Fruit fly (Drosophila melanogaster) whole organism, prepupa: ENCODE data around the gene Hibch.
A peak's percentile ranks its signal among the peaks of the same experiment; 100 is the strongest.

Source experiments
- Blimp-1 ChIP-seq: fragments of 200-800 bp; sonication (Bioruptor generic); optimal IDR thresholded peaks from 3 replicates; lab custom pipeline; 2017; ENCODE audit warnings: missing biosample characterization, missing genetic modification characterization, mild to moderate bottlenecking, moderate library complexity, missing genetic modification reagents
- CG10631 ChIP-seq: fragments of 200-800 bp; sonication (Bioruptor generic); optimal IDR thresholded peaks from 2 replicates; lab custom pipeline; 2016; ENCODE audit warnings: missing biosample characterization, missing genetic modification characterization
- CG10669 ChIP-seq: fragments of 200-800 bp; sonication (Bioruptor generic); optimal IDR thresholded peaks from 3 replicates; lab custom pipeline; 2018; ENCODE audit warnings: missing biosample characterization, mild to moderate bottlenecking, missing genetic modification characterization, moderate library complexity
- CG11762 ChIP-seq: fragments of 200-800 bp; sonication (Bioruptor generic); optimal IDR thresholded peaks from 3 replicates; lab custom pipeline; 2016; ENCODE audit warnings: missing biosample characterization, missing genetic modification characterization; ENCODE audit not compliant: insufficient read depth
- CG11902 ChIP-seq: fragments of 200-800 bp; sonication (Bioruptor generic); optimal IDR thresholded peaks from 3 replicates; lab custom pipeline; 2016; ENCODE audit warnings: missing biosample characterization, missing genetic modification characterization
- CG15336 ChIP-seq: fragments of 200-800 bp; sonication (Bioruptor generic); IDR thresholded peaks from 2 replicates; pipeline ENCODE4 v1.3.6; 2022; ENCODE audit warnings: missing biosample characterization, missing genetic modification characterization
- CG16779 ChIP-seq: fragments of 200-800 bp; sonication (Bioruptor generic); optimal IDR thresholded peaks from 3 replicates; lab custom pipeline; 2017; ENCODE audit warnings: missing biosample characterization, mild to moderate bottlenecking, missing genetic modification characterization
- CG32006 ChIP-seq: fragments of 200-800 bp; sonication (Bioruptor generic); optimal IDR thresholded peaks from 3 replicates; lab custom pipeline; 2017; ENCODE audit warnings: missing biosample characterization, mild to moderate bottlenecking, missing genetic modification characterization
- CG6163 ChIP-seq: fragments of 200-800 bp; sonication (Bioruptor generic); IDR thresholded peaks from 3 replicates; pipeline ENCODE4 v1.3.6; 2022; ENCODE audit warnings: missing biosample characterization, missing genetic modification characterization
- CG6276 ChIP-seq: fragments of 200-800 bp; sonication (Bioruptor generic); optimal IDR thresholded peaks from 2 replicates; lab custom pipeline; 2017; ENCODE audit warnings: missing biosample characterization, mild to moderate bottlenecking, missing genetic modification characterization
- CG6792 ChIP-seq: fragments of 200-800 bp; sonication (Bioruptor generic); optimal IDR thresholded peaks from 3 replicates; lab custom pipeline; 2016; ENCODE audit warnings: missing biosample characterization, missing genetic modification characterization
- CG6808 ChIP-seq: fragments of 200-800 bp; sonication (Bioruptor generic); optimal IDR thresholded peaks from 3 replicates; lab custom pipeline; 2017; ENCODE audit warnings: missing biosample characterization, missing genetic modification characterization, mild to moderate bottlenecking, moderate library complexity, missing genetic modification reagents
- CG6854 ChIP-seq: fragments of 200-800 bp; sonication (Bioruptor generic); optimal IDR thresholded peaks from 2 replicates; lab custom pipeline; 2017; ENCODE audit warnings: missing biosample characterization, mild to moderate bottlenecking, missing genetic modification characterization
- CG7368 ChIP-seq: fragments of 200-800 bp; sonication (Bioruptor generic); optimal IDR thresholded peaks from 3 replicates; lab custom pipeline; 2016; ENCODE audit warnings: missing biosample characterization, missing genetic modification characterization
- CG8119 ChIP-seq: fragments of 200-800 bp; sonication (Bioruptor generic); IDR thresholded peaks from 3 replicates; pipeline ENCODE4 v1.3.6; 2022; ENCODE audit warnings: missing biosample characterization, missing genetic modification characterization
- CG8319 ChIP-seq: fragments of 200-800 bp; sonication (Bioruptor generic); optimal IDR thresholded peaks from 3 replicates; lab custom pipeline; 2016; ENCODE audit warnings: missing biosample characterization, missing genetic modification characterization
- Eip75B ChIP-seq: fragments of 200-800 bp; sonication (Bioruptor generic); optimal IDR thresholded peaks from 3 replicates; lab custom pipeline; 2016; ENCODE audit warnings: missing biosample characterization, missing genetic modification characterization
- Eip78C ChIP-seq: fragments of 200-800 bp; sonication (Bioruptor generic); peaks from one replicate; lab custom pipeline; 2016; ENCODE audit warnings: missing biosample characterization, missing genetic modification characterization
- Eip93F ChIP-seq: fragments of 200-800 bp; sonication (Bioruptor generic); optimal IDR thresholded peaks from 2 replicates; lab custom pipeline; 2016; ENCODE audit warnings: missing biosample characterization, mild to moderate bottlenecking, missing genetic modification characterization
- Ets21C ChIP-seq: fragments of 200-800 bp; sonication (Bioruptor generic); optimal IDR thresholded peaks from 3 replicates; lab custom pipeline; 2016; ENCODE audit warnings: missing biosample characterization, missing genetic modification characterization
- Ets96B ChIP-seq: fragments of 200-800 bp; optimal IDR thresholded peaks from 2 replicates; lab custom pipeline; 2019; ENCODE audit warnings: missing biosample characterization, mild to moderate bottlenecking, missing genetic modification characterization, moderate library complexity
- Gug ChIP-seq: fragments of 200-800 bp; sonication (Bioruptor generic); IDR thresholded peaks from 2 replicates; pipeline ENCODE4 v1.3.6; 2022; ENCODE audit warnings: missing biosample characterization, missing genetic modification characterization
- Hr38 ChIP-seq: sonication (Bioruptor generic); optimal IDR thresholded peaks from 2 replicates; lab custom pipeline; 2016; ENCODE audit warnings: missing biosample characterization, missing genetic modification characterization
- Hr39 ChIP-seq: fragments of 200-800 bp; sonication (Bioruptor generic); optimal IDR thresholded peaks from 2 replicates; lab custom pipeline; 2016; ENCODE audit warnings: missing biosample characterization, missing genetic modification characterization
- Hr4 ChIP-seq: fragments of 200-800 bp; sonication (Bioruptor generic); optimal IDR thresholded peaks from 3 replicates; lab custom pipeline; 2016; ENCODE audit warnings: missing biosample characterization, missing genetic modification characterization
- Lpt ChIP-seq: fragments of 200-800 bp; sonication (Bioruptor generic); optimal IDR thresholded peaks from 3 replicates; lab custom pipeline; 2016; ENCODE audit warnings: missing biosample characterization, missing genetic modification characterization
- Met ChIP-seq: fragments of 200-800 bp; sonication (Bioruptor generic); optimal IDR thresholded peaks from 3 replicates; lab custom pipeline; 2016; ENCODE audit warnings: missing biosample characterization, missing genetic modification characterization
- OdsH ChIP-seq: fragments of 200-800 bp; sonication (Bioruptor generic); optimal IDR thresholded peaks from 3 replicates; lab custom pipeline; 2016; ENCODE audit warnings: missing biosample characterization, missing genetic modification characterization
- Smox ChIP-seq: fragments of 200-800 bp; sonication (Bioruptor generic); optimal IDR thresholded peaks from 3 replicates; lab custom pipeline; 2016; ENCODE audit warnings: missing biosample characterization, missing genetic modification characterization
- Sox102F ChIP-seq: fragments of 200-800 bp; sonication (Bioruptor generic); optimal IDR thresholded peaks from 2 replicates; lab custom pipeline; 2016; ENCODE audit warnings: missing biosample characterization, mild to moderate bottlenecking, missing genetic modification characterization
- Sox14 ChIP-seq: fragments of 200-800 bp; sonication (Bioruptor generic); optimal IDR thresholded peaks from 3 replicates; lab custom pipeline; 2016; ENCODE audit warnings: missing biosample characterization, missing genetic modification characterization
- Sox15 ChIP-seq: fragments of 200-800 bp; sonication (Bioruptor generic); optimal IDR thresholded peaks from 3 replicates; lab custom pipeline; 2016; ENCODE audit warnings: missing biosample characterization, missing genetic modification characterization
- achi ChIP-seq: fragments of 200-800 bp; sonication (Bioruptor generic); optimal IDR thresholded peaks from 3 replicates; lab custom pipeline; 2016; ENCODE audit warnings: missing biosample characterization, missing genetic modification characterization
- acj6 ChIP-seq: fragments of 200-800 bp; sonication (Bioruptor generic); optimal IDR thresholded peaks from 3 replicates; lab custom pipeline; 2016; ENCODE audit warnings: missing biosample characterization, missing genetic modification characterization
- cyc ChIP-seq: fragments of 200-800 bp; sonication (Bioruptor generic); optimal IDR thresholded peaks from 3 replicates; lab custom pipeline; 2016; ENCODE audit warnings: missing biosample characterization, missing genetic modification characterization
- dsx ChIP-seq: fragments of 200-800 bp; optimal IDR thresholded peaks from 3 replicates; lab custom pipeline; 2019; ENCODE audit warnings: missing biosample characterization, mild to moderate bottlenecking, missing genetic modification characterization, moderate library complexity; ENCODE audit not compliant: poor library complexity, severe bottlenecking
- eg ChIP-seq: fragments of 200-800 bp; sonication (Bioruptor generic); IDR thresholded peaks from 3 replicates; pipeline ENCODE4 v1.3.6; 2022; ENCODE audit warnings: missing biosample characterization, missing genetic modification characterization
- esn ChIP-seq: fragments of 200-800 bp; sonication (Bioruptor generic); optimal IDR thresholded peaks from 2 replicates; lab custom pipeline; 2016; ENCODE audit warnings: missing biosample characterization, mild to moderate bottlenecking, missing genetic modification characterization, moderate library complexity
- fd59A ChIP-seq: fragments of 200-800 bp; sonication (Bioruptor generic); optimal IDR thresholded peaks from 2 replicates; lab custom pipeline; 2017; ENCODE audit warnings: missing biosample characterization, mild to moderate bottlenecking, missing genetic modification characterization, missing genetic modification reagents
- fd85E ChIP-seq: fragments of 200-800 bp; sonication (Bioruptor generic); optimal IDR thresholded peaks from 3 replicates; lab custom pipeline; 2016; ENCODE audit warnings: missing biosample characterization, missing genetic modification characterization
- fkh ChIP-seq: fragments of 200-800 bp; sonication (Bioruptor generic); optimal IDR thresholded peaks from 3 replicates; lab custom pipeline; 2017; ENCODE audit warnings: missing biosample characterization, mild to moderate bottlenecking, missing genetic modification characterization, moderate library complexity
- lz ChIP-seq: fragments of 200-800 bp; sonication (Bioruptor generic); optimal IDR thresholded peaks from 3 replicates; lab custom pipeline; 2016; ENCODE audit warnings: missing biosample characterization, missing genetic modification characterization
- net ChIP-seq: fragments of 200-800 bp; sonication (Bioruptor generic); optimal IDR thresholded peaks from 3 replicates; lab custom pipeline; 2016; ENCODE audit warnings: missing biosample characterization, missing genetic modification characterization
- pdm3 ChIP-seq: fragments of 200-800 bp; sonication (Bioruptor generic); optimal IDR thresholded peaks from 3 replicates; lab custom pipeline; 2016; ENCODE audit warnings: missing biosample characterization, missing genetic modification characterization
- salr ChIP-seq, 2 experiments: fragments of 200-800 bp; sonication (Bioruptor generic); optimal IDR thresholded peaks; 3 replicates each; lab custom pipeline; 2016 to 2018; ENCODE audit warnings: missing biosample characterization in 2 of 2, missing genetic modification characterization in 2 of 2, mild to moderate bottlenecking in 1 of 2
- spab ChIP-seq: fragments of 200-800 bp; sonication (Bioruptor generic); optimal IDR thresholded peaks from 2 replicates; lab custom pipeline; 2017; ENCODE audit warnings: missing biosample characterization, mild to moderate bottlenecking, missing genetic modification characterization, missing genetic modification reagents
- svp ChIP-seq: fragments of 200-800 bp; sonication (Bioruptor generic); peaks from one replicate; lab custom pipeline; 2016; ENCODE audit warnings: missing biosample characterization, missing genetic modification characterization
- topi ChIP-seq: fragments of 200-800 bp; sonication (Bioruptor generic); optimal IDR thresholded peaks from 3 replicates; lab custom pipeline; 2016; ENCODE audit warnings: missing biosample characterization, missing genetic modification characterization
- vri ChIP-seq: fragments of 200-800 bp; sonication (Bioruptor generic); optimal IDR thresholded peaks from 3 replicates; lab custom pipeline; 2016; ENCODE audit warnings: missing biosample characterization, mild to moderate bottlenecking, missing genetic modification characterization

The Hibch gene

dm6 chr3R:15407020-15407501 is 50.0 kb downstream of the Hibch start, which contains the start of gene CG6125:
CG6125 (minus strand) TSS chr3R:15407070.
- TF ChIP-seq CG10631 (GFP tag; lab: Kevin White, UChicago) (no peak), fkh (GFP tag; lab: Kevin White, UChicago) (peak; percentile 76)

- TF ChIP-seq Sox102F (GFP tag; lab: Kevin White, UChicago) (no peak), CG11902 (GFP tag; lab: Kevin White, UChicago) (no peak), Smox (GFP tag; lab: Kevin White, UChicago) (peak; percentile 32), CG11762 (no peak), topi (GFP tag; lab: Kevin White, UChicago) (peak; percentile 18), Hr4 (GFP tag; lab: Kevin White, UChicago) (no peak), CG15336 (GFP tag; lab: Robert Waterston, UW) (no peak), Hr38 (GFP tag; lab: Kevin White, UChicago) (no peak), esn (GFP tag; lab: Kevin White, UChicago) (peak; percentile 36), cyc (GFP tag; lab: Kevin White, UChicago) (peak; percentile 18), Sox15 (no peak), Blimp-1 (GFP tag; lab: Kevin White, UChicago) (no peak), CG6854 (GFP tag; lab: Kevin White, UChicago) (no peak), Gug (GFP tag; lab: Robert Waterston, UW) (no peak), acj6 (GFP tag; lab: Kevin White, UChicago) (no peak), salr (GFP tag; optimal IDR thresholded peaks at IDR 0.05; lab: Kevin White, UChicago) (no peak), spab (GFP tag; lab: Kevin White, UChicago) (no peak), CG32006 (GFP tag; lab: Kevin White, UChicago) (no peak), CG6792 (GFP tag; lab: Kevin White, UChicago) (peak; percentile 5), Eip75B (GFP tag; lab: Kevin White, UChicago) (peak; percentile 15), achi (GFP tag; lab: Kevin White, UChicago) (peak; percentile 22), Eip93F (no peak), OdsH (GFP tag; lab: Kevin White, UChicago) (peak; percentile 32), CG7368 (GFP tag; lab: Kevin White, UChicago) (peak; percentile 13), CG8319 (GFP tag; lab: Kevin White, UChicago) (no peak), lz (GFP tag; lab: Kevin White, UChicago) (peak; percentile 38), Lpt (no peak), Met (GFP tag; lab: Kevin White, UChicago) (peak; percentile 2), fd59A (GFP tag; lab: Kevin White, UChicago) (no peak), fkh (GFP tag; lab: Kevin White, UChicago) (peak; percentile 59), svp (peak; percentile 63), Ets96B (tag; lab: Kevin White, UChicago) (no peak), eg (GFP tag; lab: Robert Waterston, UW) (no peak), Ets21C (peak; percentile 3), vri (no peak), CG6808 (no peak), CG16779 (tag; lab: Kevin White, UChicago) (no peak), pdm3 (GFP tag; lab: Kevin White, UChicago) (peak; percentile 15), CG6163 (GFP tag; lab: Robert Waterston, UW) (no peak), net (GFP tag; lab: Kevin White, UChicago) (no peak), CG10669 (GFP tag; lab: Kevin White, UChicago) (no peak), dsx (no peak), CG10631 (GFP tag; lab: Kevin White, UChicago) (no peak), Eip78C (peak; percentile 79), Sox14 (peak; percentile 33), CG6276 (GFP tag; lab: Kevin White, UChicago) (no peak), Hr39 (peak; percentile 40), CG8119 (GFP tag; lab: Robert Waterston, UW) (no peak), fd85E (GFP tag; lab: Kevin White, UChicago) (no peak)
Observed at dm6 chr3R:15408131-15408731, 51.2 kb downstream of the Hibch start, which contains the start of gene Atx2. Atx2 (plus strand) TSS chr3R:15408423.
